Worm (Caenorhabditis elegans) whole organism, young adult: ENCODE data around the gene cya-1.

Source experiments
- Y53F4B.3 ChIP-seq: fragments of 200-800 bp; sonication (Bioruptor generic); IDR thresholded peaks from 2 replicates; pipeline ENCODE4 v1.3.6; 2022; ENCODE audit warnings: missing genetic modification reagents, missing genetic modification characterization, missing compliant biosample characterization
- bed-1 ChIP-seq: fragments of 200-800 bp; sonication (Bioruptor generic); IDR thresholded peaks from 2 replicates; pipeline ENCODE4 v1.3.6; 2022; ENCODE audit warnings: missing genetic modification reagents, missing genetic modification characterization, missing compliant biosample characterization

DNA sequence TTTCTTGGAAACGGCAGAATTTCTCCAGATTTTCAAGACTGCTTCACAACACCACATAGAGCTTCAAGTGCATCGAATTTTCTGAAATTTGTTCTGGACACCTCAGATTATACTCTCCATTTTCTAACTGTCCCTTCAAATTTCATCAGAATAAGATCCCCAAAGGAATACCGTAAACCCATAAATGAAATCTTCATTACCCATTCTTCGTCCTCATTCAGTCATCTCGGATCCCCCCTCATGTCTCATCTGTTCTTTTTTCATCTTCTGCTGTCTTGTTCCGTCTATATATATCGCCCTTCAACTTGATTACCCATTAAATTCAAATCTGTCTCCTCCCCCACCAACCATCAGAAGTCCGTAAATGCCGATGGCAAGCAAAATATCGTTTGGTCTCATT, 5.0 kb upstream of the cya-1 start:
- TF ChIP-seq bed-1 (GFP tag; lab: Robert Waterston, UW), result no peak
- TF ChIP-seq Y53F4B.3 (GFP tag; lab: Robert Waterston, UW), result no peak
